Worm (Caenorhabditis elegans): ENCODE results near the gene spig-6.

ce11 chrV:16471995-16472563 lies 9.3 kb upstream of the spig-6 start, which contains the start of gene srw-35:
- TF ChIP-seq aly-2 (tag; optimal IDR thresholded peaks at IDR 0.05) = no peak
- TF ChIP-seq nhr-237 (tag; optimal IDR thresholded peaks at IDR 0.05) = no peak
- no peak for TF ChIP-seq nhr-43 (tag; optimal IDR thresholded peaks at IDR 0.05; ENCODE audit: poor library complexity, severe bottlenecking)
- TF ChIP-seq R02D3.7 (tag; optimal IDR thresholded peaks at IDR 0.05) = no peak
- TF ChIP-seq lsy-12 (tag; optimal IDR thresholded peaks at IDR 0.05) = no peak
- TF ChIP-seq nfya-1 (tag; optimal IDR thresholded peaks at IDR 0.05; ENCODE audit: insufficient read depth) = no peak
- no peak for TF ChIP-seq ztf-11 (tag; optimal IDR thresholded peaks at IDR 0.05)
- TF ChIP-seq ztf-4 (tag; optimal IDR thresholded peaks at IDR 0.05) = no peak
- TF ChIP-seq ceh-16 (tag; optimal IDR thresholded peaks at IDR 0.05) = no peak
- TF ChIP-seq ceh-82 (tag; optimal IDR thresholded peaks at IDR 0.05) = no peak
- no peak for TF ChIP-seq fkh-10 (GFP tag; optimal IDR thresholded peaks at IDR 0.05)
- no peak for TF ChIP-seq nhr-11 (tag; optimal IDR thresholded peaks at IDR 0.05)

All from whole organism, L3 larva.